Worm (Caenorhabditis elegans) whole organism, L3 larva: Measurements from ENCODE around the gene srj-25.

Experiments used
- ama-1 ChIP-seq: fragments of 150-350 bp; optimal IDR thresholded peaks from 2 replicates; lab custom pipeline; 2018
- ceh-16 ChIP-seq: sonication (generic microtip); optimal IDR thresholded peaks from 2 replicates; lab custom pipeline; 2017; ENCODE audit warnings: missing biosample characterization, missing genetic modification characterization
- ceh-28 ChIP-seq: fragments of 150-350 bp; optimal IDR thresholded peaks from 2 replicates; lab custom pipeline; 2014; ENCODE audit warnings: missing biosample characterization, missing genetic modification reagents, missing genetic modification characterization
- skn-1 ChIP-seq: fragments of 150-350 bp; optimal IDR thresholded peaks from 2 replicates; lab custom pipeline; 2014; ENCODE audit warnings: missing biosample characterization, missing genetic modification characterization
- snpc-4 ChIP-seq: fragments of 150-350 bp; optimal IDR thresholded peaks from 2 replicates; lab custom pipeline; 2014; ENCODE audit warnings: missing biosample characterization, missing genetic modification characterization

DNA sequence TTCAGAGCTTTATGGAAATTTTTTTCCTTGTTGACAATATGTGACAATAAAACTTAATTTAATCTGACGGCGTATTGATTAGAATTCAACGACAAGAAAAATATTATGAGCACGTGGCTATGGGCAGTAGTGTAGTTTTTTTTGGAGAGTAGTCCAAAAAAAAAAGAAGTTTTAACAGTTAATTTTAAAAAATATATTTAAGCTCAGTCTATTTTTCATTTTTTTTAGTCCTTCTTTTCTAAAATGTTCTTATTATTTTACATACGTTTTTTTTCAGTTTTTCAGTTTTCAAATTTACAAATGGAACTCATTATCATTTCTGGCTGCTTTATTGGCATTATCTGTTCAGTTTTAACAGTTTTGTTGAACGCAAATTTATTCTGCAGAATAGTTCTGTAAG, 27.3 kb downstream of the srj-25 start, which contains the start of gene srbc-39:
- TF ChIP-seq ceh-16 (tag; lab: Kevin White, UChicago), result no peak
- TF ChIP-seq ceh-28 (tag; lab: Kevin White, UChicago), result no peak
- no peak for TF ChIP-seq skn-1 (tag; lab: Kevin White, UChicago)
- TF ChIP-seq snpc-4 (tag; lab: Kevin White, UChicago), result no peak
- TF ChIP-seq ama-1 (lab: Kevin White, UChicago), result no peak
